Worm (Caenorhabditis elegans) whole organism, mixed stage, embryonic: ENCODE data around the gene F10D2.16.

ENCODE experiments used
- M03D4.4 ChIP-seq: sonication (generic microtip); optimal IDR thresholded peaks from 2 replicates; lab custom pipeline; 2017; ENCODE audit warnings: mild to moderate bottlenecking, missing genetic modification characterization, missing compliant biosample characterization
- blmp-1 ChIP-seq: fragments of 150-350 bp; optimal IDR thresholded peaks from 2 replicates; lab custom pipeline; 2014; ENCODE audit warnings: missing biosample characterization, missing genetic modification characterization
- ceh-39 ChIP-seq: fragments of 150-350 bp; optimal IDR thresholded peaks from 2 replicates; lab custom pipeline; 2014; ENCODE audit warnings: missing biosample characterization, missing genetic modification characterization
- ceh-43 ChIP-seq: fragments of 200-800 bp; sonication (Bioruptor generic); optimal IDR thresholded peaks from 2 replicates; lab custom pipeline; 2018; ENCODE audit warnings: mild to moderate bottlenecking, missing genetic modification characterization, moderate library complexity, missing compliant biosample characterization
- ces-1 ChIP-seq: fragments of 150-350 bp; optimal IDR thresholded peaks from 2 replicates; lab custom pipeline; 2014; ENCODE audit warnings: missing biosample characterization, missing genetic modification reagents, missing genetic modification characterization
- drap-1 ChIP-seq: fragments of 200-800 bp; sonication (Bioruptor generic); optimal IDR thresholded peaks from 3 replicates; lab custom pipeline; 2018; ENCODE audit warnings: mild to moderate bottlenecking, missing genetic modification characterization, missing compliant biosample characterization
- elt-1 ChIP-seq: sonication (generic microtip); optimal IDR thresholded peaks from 2 replicates; lab custom pipeline; 2017; ENCODE audit warnings: missing genetic modification characterization, mild to moderate bottlenecking, missing compliant biosample characterization, antibody characterized with exemption, moderate library complexity, borderline replicate concordance; ENCODE audit not compliant: insufficient read depth
- elt-3 ChIP-seq: fragments of 150-350 bp; optimal IDR thresholded peaks from 2 replicates; lab custom pipeline; 2014; ENCODE audit warnings: missing biosample characterization, missing genetic modification characterization
- flh-1 ChIP-seq: fragments of 200-800 bp; sonication (Bioruptor generic); optimal IDR thresholded peaks from 2 replicates; lab custom pipeline; 2018; ENCODE audit warnings: mild to moderate bottlenecking, missing genetic modification characterization, moderate library complexity, missing compliant biosample characterization
- ham-2 ChIP-seq: fragments of 200-800 bp; sonication (Bioruptor generic); optimal IDR thresholded peaks from 2 replicates; lab custom pipeline; 2018; ENCODE audit warnings: mild to moderate bottlenecking, missing genetic modification characterization, missing compliant biosample characterization
- hlh-1 ChIP-seq: fragments of 150-350 bp; optimal IDR thresholded peaks from 2 replicates; lab custom pipeline; 2014; ENCODE audit warnings: missing biosample characterization, missing genetic modification reagents, missing genetic modification characterization
- lin-13 ChIP-seq: fragments of 150-350 bp; optimal IDR thresholded peaks from 2 replicates; lab custom pipeline; 2014; ENCODE audit warnings: missing biosample characterization, missing genetic modification characterization
- lin-32 ChIP-seq: fragments of 200-800 bp; sonication (Bioruptor generic); optimal IDR thresholded peaks from 2 replicates; lab custom pipeline; 2018; ENCODE audit warnings: mild to moderate bottlenecking, missing genetic modification characterization, missing compliant biosample characterization
- lsy-2 ChIP-seq: fragments of 150-350 bp; optimal IDR thresholded peaks from 2 replicates; lab custom pipeline; 2014; ENCODE audit warnings: missing biosample characterization, missing genetic modification characterization
- mep-1 ChIP-seq: fragments of 150-350 bp; optimal IDR thresholded peaks from 2 replicates; lab custom pipeline; 2017; ENCODE audit warnings: missing biosample characterization, missing genetic modification reagents, missing genetic modification characterization, inconsistent platforms
- nhr-12 ChIP-seq: fragments of 150-350 bp; optimal IDR thresholded peaks from 2 replicates; lab custom pipeline; 2014; ENCODE audit warnings: missing biosample characterization, missing genetic modification characterization
- nhr-2 ChIP-seq: fragments of 150-350 bp; optimal IDR thresholded peaks from 2 replicates; lab custom pipeline; 2014; ENCODE audit warnings: missing biosample characterization, missing genetic modification characterization
- nhr-237 ChIP-seq: fragments of 150-350 bp; optimal IDR thresholded peaks from 2 replicates; lab custom pipeline; 2014; ENCODE audit warnings: missing biosample characterization, missing genetic modification characterization
- nhr-28 ChIP-seq: fragments of 150-350 bp; optimal IDR thresholded peaks from 2 replicates; lab custom pipeline; 2014; ENCODE audit warnings: missing biosample characterization, missing genetic modification characterization
- nhr-76 ChIP-seq: sonication (generic microtip); optimal IDR thresholded peaks from 2 replicates; lab custom pipeline; 2017; ENCODE audit warnings: missing biosample characterization, missing genetic modification characterization
- pha-4 ChIP-seq: fragments of 150-350 bp; optimal IDR thresholded peaks from 2 replicates; lab custom pipeline; 2018; ENCODE audit warnings: missing biosample characterization, missing genetic modification reagents, missing genetic modification characterization
- sem-2 ChIP-seq: fragments of 200-800 bp; sonication (Bioruptor generic); optimal IDR thresholded peaks from 2 replicates; lab custom pipeline; 2018; ENCODE audit warnings: mild to moderate bottlenecking, missing genetic modification characterization, missing compliant biosample characterization
- snpc-4 ChIP-seq: fragments of 150-350 bp; optimal IDR thresholded peaks from 2 replicates; lab custom pipeline; 2014; ENCODE audit warnings: missing biosample characterization, missing genetic modification characterization
- sptf-1 ChIP-seq: sonication (generic microtip); optimal IDR thresholded peaks from 2 replicates; lab custom pipeline; 2017; ENCODE audit warnings: mild to moderate bottlenecking, missing genetic modification characterization, moderate library complexity, missing compliant biosample characterization
- tbx-8 ChIP-seq: fragments of 200-800 bp; sonication (Bioruptor generic); optimal IDR thresholded peaks from 2 replicates; lab custom pipeline; 2018; ENCODE audit warnings: mild to moderate bottlenecking, missing genetic modification characterization, moderate library complexity, missing compliant biosample characterization
- unc-39 ChIP-seq: fragments of 150-350 bp; optimal IDR thresholded peaks from 2 replicates; lab custom pipeline; 2014; ENCODE audit warnings: missing biosample characterization, missing genetic modification characterization
- unc-62 ChIP-seq: fragments of 150-350 bp; optimal IDR thresholded peaks from 2 replicates; lab custom pipeline; 2014; ENCODE audit warnings: missing biosample characterization, missing genetic modification reagents, missing genetic modification characterization
- zip-8 ChIP-seq: fragments of 150-350 bp; optimal IDR thresholded peaks from 2 replicates; lab custom pipeline; 2014; ENCODE audit warnings: missing biosample characterization, missing genetic modification characterization
- ztf-11 ChIP-seq: fragments of 150-350 bp; optimal IDR thresholded peaks from 2 replicates; lab custom pipeline; 2014; ENCODE audit warnings: missing biosample characterization, missing genetic modification characterization

The F10D2.16 gene

ce11 chrV:7133963-7134362, at the start of gene F10D2.16:
Gene F10D2.16, plus strand, starts transcription at chrV:7134263.
- TF ChIP-seq blmp-1 (no peak), mep-1 (no peak), ces-1 (no peak), ceh-43 (GFP tag; lab: Kevin White, UChicago) (no peak), M03D4.4 (tag; lab: Kevin White, UChicago) (no peak), hlh-1 (tag; lab: Kevin White, UChicago) (no peak), elt-3 (tag; lab: Kevin White, UChicago) (no peak), nhr-237 (tag; lab: Kevin White, UChicago) (no peak)

DNA sequence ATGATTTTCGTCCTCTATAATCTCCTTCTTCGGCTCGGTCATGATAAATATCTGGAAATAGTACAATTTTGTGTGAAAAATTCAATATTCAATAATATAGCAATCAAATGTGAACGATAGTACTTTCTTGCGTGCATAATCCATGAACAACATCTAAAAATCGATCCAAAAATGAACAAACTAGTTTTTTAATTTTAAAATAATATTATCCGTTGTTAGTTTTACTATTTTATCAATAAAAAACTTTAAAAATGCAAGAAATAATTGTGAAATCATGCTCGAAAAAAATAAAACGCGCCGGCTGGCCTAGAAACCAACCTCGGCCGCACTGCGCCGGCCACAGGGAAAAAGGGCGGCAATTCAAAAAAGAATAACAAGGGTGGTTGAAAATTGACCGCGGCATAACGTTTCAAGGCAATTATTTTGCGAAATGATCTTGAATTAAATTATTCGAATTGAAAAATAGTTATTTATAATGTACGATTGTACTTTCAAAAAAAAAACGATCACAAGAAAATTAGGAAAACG, 49.4 kb upstream of the F10D2.16 start, which contains the start of gene mys-1:
Gene mys-1 (minus strand): TSS at position 51 of the 528 bp plus-strand sequence.
- TF ChIP-seq drap-1 (GFP tag; lab: Kevin White, UChicago) (no peak), ceh-39 (no peak), snpc-4 (tag; lab: Kevin White, UChicago) (no peak), unc-62 (GFP tag; lab: Kevin White, UChicago) (no peak), lsy-2 (peak; percentile 51), unc-39 (tag; lab: Kevin White, UChicago) (no peak), pha-4 (no peak), hlh-1 (tag; lab: Kevin White, UChicago) (no peak), ham-2 (GFP tag; lab: Kevin White, UChicago) (no peak), lin-13 (tag; lab: Kevin White, UChicago) (peak; percentile 2), nhr-2 (tag; lab: Kevin White, UChicago) (no peak), ces-1 (no peak), nhr-12 (no peak), lin-32 (GFP tag; lab: Kevin White, UChicago) (no peak), elt-1 (tag; lab: Kevin White, UChicago) (no peak), flh-1 (GFP tag; lab: Kevin White, UChicago) (no peak), ztf-11 (tag; lab: Kevin White, UChicago) (no peak), sem-2 (GFP tag; lab: Kevin White, UChicago) (no peak), sptf-1 (tag; lab: Kevin White, UChicago) (peak; percentile 22), tbx-8 (GFP tag; lab: Kevin White, UChicago) (no peak)

- TF ChIP-seq snpc-4 (tag; lab: Kevin White, UChicago) (no peak), unc-62 (GFP tag; lab: Kevin White, UChicago) (peak; percentile 91)
Measured at ce11 chrV:7085518-7086104, 48.5 kb upstream of the F10D2.16 start, which contains the start of gene VC5.2. Gene VC5.2, plus strand, starts transcription at chrV:7085956.

ce11 chrV:7087340-7087739, 46.7 kb upstream of the F10D2.16 start:
- no peak for TF ChIP-seq ceh-39

DNA sequence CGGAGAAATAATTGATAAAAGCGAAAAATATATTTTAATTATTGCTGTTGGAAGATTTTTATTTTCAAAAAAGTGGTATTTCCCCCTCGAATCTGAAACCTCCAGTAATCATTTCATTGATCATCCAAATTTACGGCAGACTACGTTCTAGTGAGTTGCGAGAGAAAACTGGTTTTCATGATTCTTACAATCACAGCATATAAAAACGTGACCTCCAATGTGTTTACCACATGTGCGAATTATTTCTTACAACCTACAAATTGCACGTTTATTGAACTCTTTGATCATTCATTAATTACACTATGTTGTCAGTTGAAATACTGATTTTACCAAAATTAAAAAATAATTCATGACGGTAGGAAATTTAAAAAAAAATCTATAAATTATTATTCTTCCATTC, 44.8 kb upstream of the F10D2.16 start:
- TF ChIP-seq nhr-2 (tag; lab: Kevin White, UChicago) = no peak
- TF ChIP-seq ceh-39 = no peak
- no peak for TF ChIP-seq drap-1 (GFP tag; lab: Kevin White, UChicago)
- no peak for TF ChIP-seq nhr-76 (tag; lab: Kevin White, UChicago)

DNA sequence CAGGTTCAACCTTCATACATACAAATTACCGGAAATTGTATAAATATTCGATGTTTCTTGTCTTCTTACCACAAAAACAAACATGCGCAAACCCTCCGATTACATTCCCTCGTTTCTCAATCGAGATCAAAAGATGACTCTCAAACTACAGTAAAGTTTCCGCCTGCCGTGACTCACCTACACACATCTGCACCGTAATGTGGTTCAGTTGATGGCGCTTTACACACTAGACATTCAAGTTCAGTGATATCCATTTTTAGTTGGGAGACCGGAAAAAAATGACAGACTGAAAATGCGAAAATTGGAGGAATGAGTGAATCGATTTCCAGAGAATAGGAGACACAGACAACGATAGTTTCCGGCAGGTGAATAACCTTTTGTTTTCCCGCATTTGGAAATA, 42.8 kb upstream of the F10D2.16 start, which contains the start of gene nhr-286:
Gene nhr-286 (minus strand): TSS at position 324 of the 400 bp plus-strand sequence.
- TF ChIP-seq zip-8 (tag; lab: Kevin White, UChicago) (no peak), ces-1 (no peak), sem-2 (GFP tag; lab: Kevin White, UChicago) (no peak), tbx-8 (GFP tag; lab: Kevin White, UChicago) (no peak), elt-1 (tag; lab: Kevin White, UChicago) (no peak), pha-4 (no peak), unc-39 (tag; lab: Kevin White, UChicago) (no peak), snpc-4 (tag; lab: Kevin White, UChicago) (no peak), nhr-28 (tag; lab: Kevin White, UChicago) (no peak), nhr-237 (tag; lab: Kevin White, UChicago) (no peak), mep-1 (no peak), lin-13 (tag; lab: Kevin White, UChicago) (no peak), nhr-2 (tag; lab: Kevin White, UChicago) (no peak), ceh-39 (no peak), hlh-1 (tag; lab: Kevin White, UChicago) (no peak)
